Fruit fly (Drosophila melanogaster) whole organism, wandering third instar larva: ENCODE results near the gene Peritrophin-15b.

Source experiments
- CG32264 ChIP-seq: fragments of 200-800 bp; sonication (Bioruptor generic); optimal IDR thresholded peaks from 2 replicates; lab custom pipeline; 2016; ENCODE audit warnings: missing biosample characterization, missing genetic modification characterization
- CrebA ChIP-seq: fragments of 200-800 bp; sonication (Bioruptor generic); optimal IDR thresholded peaks from 2 replicates; lab custom pipeline; 2016; ENCODE audit warnings: missing biosample characterization, mild to moderate bottlenecking, missing genetic modification characterization, borderline replicate concordance
- Dif ChIP-seq: fragments of 200-275, 200-300 bp; sonication (Bioruptor generic); optimal IDR thresholded peaks from 2 replicates; lab custom pipeline; 2018; ENCODE audit warnings: missing biosample characterization, missing genetic modification characterization; ENCODE audit not compliant: partially characterized antibody
- HLH106 ChIP-seq: fragments of 200-800 bp; optimal IDR thresholded peaks from 3 replicates; lab custom pipeline; 2019; ENCODE audit warnings: missing biosample characterization, mild to moderate bottlenecking, missing genetic modification characterization, moderate library complexity
- Hr78 ChIP-seq: fragments of >200 bp; optimal IDR thresholded peaks from 2 replicates; lab custom pipeline; 2017; ENCODE audit warnings: missing biosample characterization, missing genetic modification characterization
- Hr83 ChIP-seq: fragments of 200-300 bp; sonication (Bioruptor generic); optimal IDR thresholded peaks from 2 replicates; lab custom pipeline; 2016; ENCODE audit warnings: missing biosample characterization, mild to moderate bottlenecking, missing genetic modification characterization, moderate library complexity; ENCODE audit not compliant: poor library complexity, severe bottlenecking
- Myc ChIP-seq: fragments of >200 bp; optimal IDR thresholded peaks from 2 replicates; lab custom pipeline; 2017
- OdsH ChIP-seq: fragments of 200-800 bp; sonication (Bioruptor generic); optimal IDR thresholded peaks from 2 replicates; lab custom pipeline; 2016; ENCODE audit warnings: missing biosample characterization, mild to moderate bottlenecking, missing genetic modification characterization
- Rel ChIP-seq, 2 experiments: fragments of 200-800 bp; sonication (Bioruptor generic) in 1 of 2; optimal IDR thresholded peaks; 2 replicates in 1 of 2; 3 replicates in 1 of 2; lab custom pipeline; 2016 to 2019; ENCODE audit warnings: mild to moderate bottlenecking in 2 of 2, missing biosample characterization in 2 of 2, missing genetic modification characterization in 2 of 2, moderate library complexity in 1 of 2
- Sp1 ChIP-seq: fragments of 200-800 bp; sonication (Bioruptor generic); optimal IDR thresholded peaks from 3 replicates; lab custom pipeline; 2019; ENCODE audit warnings: missing biosample characterization, mild to moderate bottlenecking, missing genetic modification characterization, moderate library complexity
- dl ChIP-seq, 2 experiments: fragments of 175-275, 200-275 bp in 1 of 2; fragments of 200-275 bp in 1 of 2; sonication (Bioruptor generic); optimal IDR thresholded peaks; lab custom pipeline; 2018; ENCODE audit warnings: mild to moderate bottlenecking in 2 of 2, missing biosample characterization in 2 of 2, missing genetic modification characterization in 2 of 2, moderate library complexity in 2 of 2; ENCODE audit not compliant: partially characterized antibody in 2 of 2, insufficient read depth in 1 of 2
- foxo ChIP-seq, 2 experiments: fragments of 200-800 bp; sonication (Bioruptor generic); optimal IDR thresholded peaks; 2 replicates in 1 of 2; 3 replicates in 1 of 2; lab custom pipeline; 2016 to 2017; ENCODE audit warnings: missing biosample characterization in 2 of 2, missing genetic modification characterization in 2 of 2
- fru ChIP-seq: fragments of 200-800 bp; sonication (Bioruptor generic); optimal IDR thresholded peaks from 3 replicates; lab custom pipeline; 2016; ENCODE audit warnings: missing biosample characterization, mild to moderate bottlenecking, missing genetic modification characterization
- h ChIP-seq: fragments of 200-800 bp; sonication (Bioruptor generic); optimal IDR thresholded peaks from 3 replicates; lab custom pipeline; 2016; ENCODE audit warnings: missing biosample characterization, mild to moderate bottlenecking, missing genetic modification characterization
- jim ChIP-seq: fragments of 175-275, 200-325 bp; sonication (Bioruptor generic); optimal IDR thresholded peaks from 2 replicates; lab custom pipeline; 2016; ENCODE audit warnings: missing biosample characterization, mild to moderate bottlenecking, missing genetic modification characterization
- lola ChIP-seq: fragments of >200 bp; optimal IDR thresholded peaks from 2 replicates; lab custom pipeline; 2017; ENCODE audit warnings: missing biosample characterization, missing genetic modification characterization
- rgr ChIP-seq: fragments of 200-800 bp; sonication (Bioruptor generic); optimal IDR thresholded peaks from 3 replicates; lab custom pipeline; 2016; ENCODE audit warnings: missing biosample characterization, mild to moderate bottlenecking, missing genetic modification characterization
- sage ChIP-seq: fragments of 200-800 bp; sonication (Bioruptor generic); optimal IDR thresholded peaks from 2 replicates; lab custom pipeline; 2016; ENCODE audit warnings: missing biosample characterization, mild to moderate bottlenecking, missing genetic modification characterization
- tai ChIP-seq: sonication (Bioruptor generic); optimal IDR thresholded peaks from 2 replicates; lab custom pipeline; 2016; ENCODE audit warnings: missing biosample characterization, missing genetic modification characterization
- woc ChIP-seq: sonication (Bioruptor generic); optimal IDR thresholded peaks from 2 replicates; lab custom pipeline; 2016; ENCODE audit warnings: missing biosample characterization, mild to moderate bottlenecking, missing genetic modification characterization

Peritrophin-15b gene

dm6 chr2L:8350560-8351171, 44.1 kb downstream of the Peritrophin-15b start:
- no peak for TF ChIP-seq dl (GFP tag; optimal IDR thresholded peaks at IDR 0.05; lab: Kevin White, UChicago; ENCODE audit: insufficient read depth in 1 of 2, partially characterized antibody in 2 of 2)
- TF ChIP-seq HLH106 (tag; lab: Kevin White, UChicago), result no peak
- TF ChIP-seq woc (GFP tag; lab: Kevin White, UChicago), result no peak
- peak; percentile 62 for TF ChIP-seq Hr83 (GFP tag; lab: Kevin White, UChicago)
- TF ChIP-seq h, result peak; percentile 18
- no peak for TF ChIP-seq Rel (GFP tag; optimal IDR thresholded peaks at IDR 0.05; lab: Kevin White, UChicago)
- peak; percentile 64 for TF ChIP-seq Rel (tag; optimal IDR thresholded peaks at IDR 0.05; lab: Kevin White, UChicago)
- TF ChIP-seq CrebA (GFP tag; lab: Kevin White, UChicago), result peak; percentile 11
- TF ChIP-seq OdsH (GFP tag; lab: Kevin White, UChicago), result peak; percentile 37
- TF ChIP-seq rgr (GFP tag; lab: Kevin White, UChicago), result peak; percentile 59
- peak in 1 of 2 experiments; percentile 9 for TF ChIP-seq foxo (GFP tag; optimal IDR thresholded peaks at IDR 0.05; lab: Kevin White, UChicago)
- no peak for TF ChIP-seq Myc (lab: Kevin White, UChicago)
- TF ChIP-seq Sp1 (GFP tag; lab: Kevin White, UChicago), result no peak
- peak; percentile 15 for TF ChIP-seq tai (GFP tag; lab: Kevin White, UChicago)

dm6 chr2L:8346260-8346659, 48.5 kb downstream of the Peritrophin-15b start, which contains the start of gene CG7778:
Gene CG7778, plus strand, starts transcription at chr2L:8346620.
- TF ChIP-seq OdsH (GFP tag; lab: Kevin White, UChicago) (no peak), Dif (GFP tag; lab: Kevin White, UChicago) (peak; percentile 26)

- TF ChIP-seq CG32264 (GFP tag; lab: Kevin White, UChicago) (no peak), fru (GFP tag; lab: Kevin White, UChicago) (no peak), Rel (GFP tag; optimal IDR thresholded peaks at IDR 0.05; lab: Kevin White, UChicago) (no peak), Rel (tag; optimal IDR thresholded peaks at IDR 0.05; lab: Kevin White, UChicago) (peak; percentile 20), woc (GFP tag; lab: Kevin White, UChicago) (no peak), h (peak; percentile 63), jim (no peak), Dif (GFP tag; lab: Kevin White, UChicago) (no peak), sage (GFP tag; lab: Kevin White, UChicago) (no peak), Hr78 (no peak), lola (GFP tag; lab: Kevin White, UChicago) (no peak), dl (GFP tag; optimal IDR thresholded peaks at IDR 0.05; lab: Kevin White, UChicago; ENCODE audit: insufficient read depth in 1 of 2, partially characterized antibody in 2 of 2) (no peak)
Measured at dm6 chr2L:8344536-8344935, 50.2 kb downstream of the Peritrophin-15b start.
